Worm (Caenorhabditis elegans) whole organism, young adult: ENCODE measurements around the gene cul-4.

Experiments
- C17E4.6 ChIP-seq: fragments of 200-800 bp; sonication (Bioruptor generic); IDR thresholded peaks from 2 replicates; pipeline ENCODE4 v1.3.6; 2022; ENCODE audit warnings: missing genetic modification reagents, missing genetic modification characterization, missing compliant biosample characterization
- Y53G8AR.9 ChIP-seq: fragments of 200-800 bp; sonication (Bioruptor generic); conservative IDR thresholded peaks from 2 replicates; pipeline ENCODE4 v1.3.6; 2022; ENCODE audit warnings: missing genetic modification reagents, missing genetic modification characterization, missing compliant biosample characterization
- akir-1 ChIP-seq: fragments of 200-800 bp; sonication (Bioruptor generic); optimal IDR thresholded peaks from 2 replicates; lab custom pipeline; 2018; ENCODE audit warnings: mild to moderate bottlenecking, missing genetic modification characterization, moderate library complexity, missing compliant biosample characterization
- ama-1 ChIP-seq, 3 experiments: fragments of 150-350 bp in 1 of 3; sonication (generic microtip) in 2 of 3; optimal IDR thresholded peaks; 2 replicates each; lab custom pipeline; 2014 to 2018; ENCODE audit warnings: missing biosample characterization in 2 of 3, missing genetic modification characterization in 2 of 3, missing genetic modification reagents in 2 of 3
- die-1 ChIP-seq: sonication (generic microtip); optimal IDR thresholded peaks from 2 replicates; lab custom pipeline; 2016; ENCODE audit warnings: missing genotype, mild to moderate bottlenecking, missing genetic modification characterization, missing compliant biosample characterization
- fkh-3 ChIP-seq: sonication (generic microtip); optimal IDR thresholded peaks from 2 replicates; lab custom pipeline; 2016; ENCODE audit warnings: mild to moderate bottlenecking, missing genetic modification characterization, missing compliant biosample characterization
- him-1 ChIP-seq: sonication (generic microtip); optimal IDR thresholded peaks from 2 replicates; lab custom pipeline; 2016; ENCODE audit warnings: missing genotype, missing genetic modification reagents, missing genetic modification characterization, missing compliant biosample characterization
- nhr-27 ChIP-seq: fragments of 200-800 bp; sonication (Bioruptor generic); optimal IDR thresholded peaks from 2 replicates; lab custom pipeline; 2018; ENCODE audit warnings: mild to moderate bottlenecking, missing genetic modification characterization, moderate library complexity, missing compliant biosample characterization
- ztf-22 ChIP-seq: fragments of 200-800 bp; sonication (Bioruptor generic); optimal IDR thresholded peaks from 2 replicates; lab custom pipeline; 2018; ENCODE audit warnings: mild to moderate bottlenecking, missing genetic modification characterization, moderate library complexity, missing compliant biosample characterization
- ztf-26 ChIP-seq: sonication (generic microtip); optimal IDR thresholded peaks from 2 replicates; lab custom pipeline; 2017; ENCODE audit warnings: missing genetic modification characterization, missing compliant biosample characterization
- ztf-28 ChIP-seq: fragments of 200-800 bp; sonication (Bioruptor generic); IDR thresholded peaks from 2 replicates; pipeline ENCODE4 v1.3.6; 2022; ENCODE audit warnings: missing genetic modification reagents, missing genetic modification characterization, missing compliant biosample characterization

ce11 chrII:7345858-7346257 is 44.0 kb downstream of the cul-4 start:
- TF ChIP-seq ama-1 (optimal IDR thresholded peaks at IDR 0.05; lab: Kevin White, UChicago) (no peak), ama-1 (GFP tag; optimal IDR thresholded peaks at IDR 0.05; lab: Kevin White, UChicago) (no peak), nhr-27 (tag; lab: Kevin White, UChicago) (no peak), ztf-26 (no peak), ztf-22 (no peak), C17E4.6 (GFP tag; lab: Robert Waterston, UW) (no peak), die-1 (tag; lab: Kevin White, UChicago) (no peak), him-1 (no peak), akir-1 (GFP tag; lab: Kevin White, UChicago) (no peak), Y53G8AR.9 (GFP tag; lab: Robert Waterston, UW) (no peak), ztf-28 (GFP tag; lab: Robert Waterston, UW) (no peak), fkh-3 (tag; lab: Kevin White, UChicago) (no peak)
